Worm (Caenorhabditis elegans) whole organism, late embryonic: ENCODE results near the gene nmur-2.

Experiments
- C38D4.7 ChIP-seq: fragments of 200-800 bp; sonication (Bioruptor generic); optimal IDR thresholded peaks from 2 replicates; lab custom pipeline; 2018; ENCODE audit warnings: mild to moderate bottlenecking, missing genetic modification characterization, moderate library complexity, missing compliant biosample characterization
- ama-1 ChIP-seq: fragments of 150-350 bp; optimal IDR thresholded peaks from 2 replicates; lab custom pipeline; 2014
- ceh-30 ChIP-seq: fragments of 150-350 bp; optimal IDR thresholded peaks from 2 replicates; lab custom pipeline; 2014; ENCODE audit warnings: missing biosample characterization, missing genetic modification characterization
- ceh-48 ChIP-seq: sonication (generic microtip); optimal IDR thresholded peaks from 2 replicates; lab custom pipeline; 2016; ENCODE audit warnings: missing genetic modification characterization, inconsistent platforms, missing compliant biosample characterization
- ceh-9 ChIP-seq: sonication (generic microtip); optimal IDR thresholded peaks from 2 replicates; lab custom pipeline; 2016; ENCODE audit warnings: mild to moderate bottlenecking, missing genetic modification characterization, inconsistent platforms, missing compliant biosample characterization
- dmd-4 ChIP-seq: sonication (generic microtip); optimal IDR thresholded peaks from 2 replicates; lab custom pipeline; 2016; ENCODE audit warnings: borderline replicate concordance, missing genetic modification characterization, missing compliant biosample characterization
- fkh-10 ChIP-seq: fragments of 150-350 bp; optimal IDR thresholded peaks from 2 replicates; lab custom pipeline; 2014; ENCODE audit warnings: missing biosample characterization, missing genetic modification reagents, missing genetic modification characterization
- npax-4 ChIP-seq: sonication (generic microtip); optimal IDR thresholded peaks from 2 replicates; lab custom pipeline; 2016; ENCODE audit warnings: missing genetic modification characterization, missing compliant biosample characterization
- odd-2 ChIP-seq: sonication (generic microtip); optimal IDR thresholded peaks from 2 replicates; lab custom pipeline; 2017; ENCODE audit warnings: antibody characterized with exemption, mild to moderate bottlenecking, missing genetic modification characterization, missing compliant biosample characterization
- pqm-1 ChIP-seq: sonication (generic microtip); optimal IDR thresholded peaks from 2 replicates; lab custom pipeline; 2016; ENCODE audit warnings: missing genetic modification characterization, missing compliant biosample characterization
- syd-9 ChIP-seq: sonication (generic microtip); optimal IDR thresholded peaks from 2 replicates; lab custom pipeline; 2016; ENCODE audit warnings: mild to moderate bottlenecking, missing genetic modification characterization, moderate library complexity, missing compliant biosample characterization

ce11 chrII:73892-74291 lies 50.9 kb downstream of the nmur-2 start:
- no peak for TF ChIP-seq dmd-4
- TF ChIP-seq pqm-1 (tag; lab: Kevin White, UChicago), result no peak
- no peak for TF ChIP-seq odd-2 (tag; lab: Kevin White, UChicago)
- no peak for TF ChIP-seq ceh-9
- TF ChIP-seq npax-4 (tag; lab: Kevin White, UChicago), result no peak
- TF ChIP-seq fkh-10 (GFP tag; lab: Kevin White, UChicago), result no peak
- no peak for TF ChIP-seq syd-9 (tag; lab: Kevin White, UChicago)
- no peak for TF ChIP-seq ceh-48 (tag; lab: Kevin White, UChicago)
- TF ChIP-seq ama-1 (lab: Kevin White, UChicago), result no peak
- no peak for TF ChIP-seq C38D4.7 (GFP tag; lab: Kevin White, UChicago)
- TF ChIP-seq ceh-30 (tag; lab: Kevin White, UChicago), result no peak
